Worm (Caenorhabditis elegans): ENCODE measurements around the gene M60.6.

M60.6 gene

ce11 chrX:8252293-8252692 is at the start of gene M60.6:
M60.6 (minus strand) TSS chrX:8252458.
- TF ChIP-seq ZK546.5 (tag; optimal IDR thresholded peaks at IDR 0.05) (no peak), nhr-237 (tag; optimal IDR thresholded peaks at IDR 0.05) (no peak), F13H6.1 (tag; optimal IDR thresholded peaks at IDR 0.05) (peak; percentile 9), aly-2 (tag; optimal IDR thresholded peaks at IDR 0.05) (no peak), nhr-129 (tag; optimal IDR thresholded peaks at IDR 0.05) (peak; percentile 62), unc-55 (GFP tag; optimal IDR thresholded peaks at IDR 0.05) (peak; percentile 75), mbf-1 (tag; optimal IDR thresholded peaks at IDR 0.05) (no peak), egl-27 (tag; optimal IDR thresholded peaks at IDR 0.05) (no peak), nhr-10 (tag; optimal IDR thresholded peaks at IDR 0.05) (no peak), nhr-21 (tag; optimal IDR thresholded peaks at IDR 0.05) (peak; percentile 2), sem-4 (tag; optimal IDR thresholded peaks at IDR 0.05) (peak; percentile 8), lin-39 (tag; optimal IDR thresholded peaks at IDR 0.05) (no peak), ama-1 (optimal IDR thresholded peaks at IDR 0.05) (no peak), nhr-25 (tag; optimal IDR thresholded peaks at IDR 0.05) (peak; percentile 54), lin-13 (GFP tag; optimal IDR thresholded peaks at IDR 0.05) (no peak), ztf-4 (tag; optimal IDR thresholded peaks at IDR 0.05) (no peak), fos-1 (tag; optimal IDR thresholded peaks at IDR 0.05) (no peak), ztf-1 (GFP tag; conservative IDR thresholded peaks at IDR 0.05) (no peak), nhr-6 (tag; optimal IDR thresholded peaks at IDR 0.05) (no peak), peb-1 (tag; optimal IDR thresholded peaks at IDR 0.05) (no peak), nhr-12 (tag; optimal IDR thresholded peaks at IDR 0.05) (no peak), unc-62 (GFP tag; optimal IDR thresholded peaks at IDR 0.05) (no peak), crh-2 (tag; optimal IDR thresholded peaks at IDR 0.05) (no peak), mab-5 (tag; optimal IDR thresholded peaks at IDR 0.05) (no peak), zag-1 (tag; optimal IDR thresholded peaks at IDR 0.05) (peak; percentile 51), blmp-1 (tag; optimal IDR thresholded peaks at IDR 0.05; ENCODE audit: insufficient read depth) (no peak), alr-1 (tag; optimal IDR thresholded peaks at IDR 0.05) (no peak), lsy-2 (tag; optimal IDR thresholded peaks at IDR 0.05) (peak in 1 of 2 experiments; percentile 32), ztf-11 (tag; optimal IDR thresholded peaks at IDR 0.05) (no peak), C34F6.9 (tag; optimal IDR thresholded peaks at IDR 0.05) (peak; percentile 23), elt-3 (tag; optimal IDR thresholded peaks at IDR 0.05) (no peak), mdl-1 (tag; optimal IDR thresholded peaks at IDR 0.05) (peak in 1 of 2 experiments; percentile 13), sma-9 (GFP tag; optimal IDR thresholded peaks at IDR 0.05) (peak; percentile 56), sma-9 (tag; optimal IDR thresholded peaks at IDR 0.05) (no peak), nhr-11 (tag; optimal IDR thresholded peaks at IDR 0.05) (no peak), dmd-4 (tag; optimal IDR thresholded peaks at IDR 0.05) (no peak), lin-11 (tag; optimal IDR thresholded peaks at IDR 0.05) (no peak)

- TF ChIP-seq zag-1 (tag; optimal IDR thresholded peaks at IDR 0.05) (no peak), unc-62 (GFP tag; optimal IDR thresholded peaks at IDR 0.05) (no peak), skn-1 (tag; optimal IDR thresholded peaks at IDR 0.05) (no peak), sma-9 (GFP tag; optimal IDR thresholded peaks at IDR 0.05) (no peak), sma-9 (tag; optimal IDR thresholded peaks at IDR 0.05) (no peak)
Observed at ce11 chrX:8299554-8299953, 47.3 kb upstream of the M60.6 start, which contains the start of gene ced-13. ced-13 (minus strand) TSS chrX:8299654.

ce11 chrX:8297333-8297732 is 45.1 kb upstream of the M60.6 start:
- TF ChIP-seq skn-1 (tag; optimal IDR thresholded peaks at IDR 0.05) = no peak
- TF ChIP-seq nhr-6 (tag; optimal IDR thresholded peaks at IDR 0.05) = no peak
- no peak for TF ChIP-seq ceh-16 (tag; optimal IDR thresholded peaks at IDR 0.05)
- no peak for TF ChIP-seq alr-1 (tag; optimal IDR thresholded peaks at IDR 0.05)
- no peak for TF ChIP-seq ztf-11 (tag; optimal IDR thresholded peaks at IDR 0.05)
- no peak for TF ChIP-seq F13H6.1 (tag; optimal IDR thresholded peaks at IDR 0.05)
- no peak for TF ChIP-seq ztf-4 (tag; optimal IDR thresholded peaks at IDR 0.05)
- TF ChIP-seq mbf-1 (tag; optimal IDR thresholded peaks at IDR 0.05) = no peak
- TF ChIP-seq nhr-129 (tag; optimal IDR thresholded peaks at IDR 0.05) = no peak
- TF ChIP-seq nhr-10 (tag; optimal IDR thresholded peaks at IDR 0.05) = no peak
- no peak for TF ChIP-seq nhr-77 (tag; optimal IDR thresholded peaks at IDR 0.05)
- no peak for TF ChIP-seq nhr-21 (tag; optimal IDR thresholded peaks at IDR 0.05)
- no peak for TF ChIP-seq mab-5 (tag; optimal IDR thresholded peaks at IDR 0.05)
- no peak for TF ChIP-seq unc-39 (tag; optimal IDR thresholded peaks at IDR 0.05)
- no peak for TF ChIP-seq Y55F3AM.14 (GFP tag; optimal IDR thresholded peaks at IDR 0.05)
- TF ChIP-seq snpc-4 (tag; optimal IDR thresholded peaks at IDR 0.05) = no peak
- TF ChIP-seq C34F6.9 (tag; optimal IDR thresholded peaks at IDR 0.05) = no peak
- no peak for TF ChIP-seq R02D3.7 (tag; optimal IDR thresholded peaks at IDR 0.05)

All from whole organism, L2 larva.